Fruit fly (Drosophila melanogaster): ENCODE data around the gene b.

DNA sequence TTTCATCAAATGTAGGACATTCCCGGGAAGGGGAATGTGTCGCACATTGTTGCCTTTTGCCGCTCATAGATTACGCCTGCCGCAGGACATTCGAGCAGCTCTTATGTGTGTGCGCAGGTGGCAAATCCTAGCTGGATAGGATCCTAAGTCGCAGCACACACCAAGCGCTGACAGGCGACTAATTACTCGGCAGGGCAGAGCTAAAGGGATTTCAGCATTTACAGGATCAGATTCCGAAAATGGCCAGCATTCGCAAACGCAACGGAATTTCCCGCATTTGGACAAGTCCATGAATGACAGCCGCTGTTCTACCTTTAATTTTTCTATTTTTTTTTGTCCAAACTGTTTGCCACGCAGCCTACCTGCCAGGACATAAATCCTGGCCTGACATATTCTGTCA, 46.6 kb downstream of the b start:
- no peak for TF ChIP-seq CTCF (optimal IDR thresholded peaks at IDR 0.05)
- TF ChIP-seq CG8478 (optimal IDR thresholded peaks at IDR 0.05): no peak
